Worm (Caenorhabditis elegans): ENCODE data around the gene F01G4.6.

The F01G4.6 gene

DNA sequence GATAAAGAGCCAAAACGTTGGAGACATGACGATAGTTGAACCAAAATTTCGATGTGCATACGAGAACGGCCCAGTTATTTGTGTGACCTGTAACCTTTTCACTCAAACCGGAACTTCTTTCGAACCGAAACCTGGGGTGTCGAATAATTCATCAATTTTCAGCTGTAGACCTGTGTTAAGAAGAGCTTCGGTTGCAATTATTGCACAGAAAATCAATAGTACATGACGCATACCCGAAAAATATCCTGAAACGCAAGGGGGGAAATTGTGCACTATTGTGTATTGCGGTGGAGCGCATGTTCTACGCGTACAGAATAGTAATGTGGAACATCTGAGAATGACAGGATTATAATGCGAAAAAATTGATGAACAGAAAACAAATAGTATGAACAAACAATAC is 39.5 kb downstream of the F01G4.6 start, which contains the start of gene pigk-1:
Gene pigk-1 (minus strand): TSS at position 248 of the 400 bp plus-strand sequence.
- TF ChIP-seq F13C5.2 (tag; optimal IDR thresholded peaks at IDR 0.05): no peak
- TF ChIP-seq ceh-13 (GFP tag; optimal IDR thresholded peaks at IDR 0.05): no peak
- no peak for TF ChIP-seq scrt-1 (GFP tag; IDR thresholded peaks at IDR 0.05)
- no peak for TF ChIP-seq pes-1 (GFP tag; IDR thresholded peaks at IDR 0.05)
- TF ChIP-seq flt-1 (GFP tag; IDR thresholded peaks at IDR 0.05): no peak
- no peak for TF ChIP-seq B0310.2 (tag; optimal IDR thresholded peaks at IDR 0.05)
- no peak for TF ChIP-seq hnd-1 (tag; optimal IDR thresholded peaks at IDR 0.05)
- no peak for TF ChIP-seq hmg-4 (GFP tag; optimal IDR thresholded peaks at IDR 0.05)
- no peak for TF ChIP-seq aly-1 (tag; optimal IDR thresholded peaks at IDR 0.05)
- TF ChIP-seq tbx-37 (GFP tag; conservative IDR thresholded peaks at IDR 0.05): no peak
- no peak for TF ChIP-seq sea-1 (GFP tag; conservative IDR thresholded peaks at IDR 0.05)
- no peak for TF ChIP-seq tra-4 (tag; optimal IDR thresholded peaks at IDR 0.05)
- no peak for TF ChIP-seq tbx-11 (GFP tag; IDR thresholded peaks at IDR 0.05)
- TF ChIP-seq ceh-36 (tag; optimal IDR thresholded peaks at IDR 0.05): no peak
- no peak for TF ChIP-seq hmbx-1 (tag; optimal IDR thresholded peaks at IDR 0.05)
- TF ChIP-seq ets-7 (tag; optimal IDR thresholded peaks at IDR 0.05): no peak
- TF ChIP-seq ama-1 (optimal IDR thresholded peaks at IDR 0.05): no peak

ce11 chrIV:11105724-11106123 is 43.6 kb downstream of the F01G4.6 start, which contains the start of gene srlf-24:
TSS of gene srlf-24 (minus strand) at chrIV:11105824.
- no peak for TF ChIP-seq F13C5.2 (tag; optimal IDR thresholded peaks at IDR 0.05)
- no peak for TF ChIP-seq ceh-13 (GFP tag; optimal IDR thresholded peaks at IDR 0.05)
- TF ChIP-seq hmg-4 (GFP tag; optimal IDR thresholded peaks at IDR 0.05): no peak
- no peak for TF ChIP-seq ceh-36 (tag; optimal IDR thresholded peaks at IDR 0.05)
- TF ChIP-seq tra-4 (tag; optimal IDR thresholded peaks at IDR 0.05): no peak
- TF ChIP-seq B0310.2 (tag; optimal IDR thresholded peaks at IDR 0.05): no peak
- TF ChIP-seq ets-7 (tag; optimal IDR thresholded peaks at IDR 0.05): no peak
- no peak for TF ChIP-seq sea-1 (GFP tag; conservative IDR thresholded peaks at IDR 0.05)
- no peak for TF ChIP-seq pes-1 (GFP tag; IDR thresholded peaks at IDR 0.05)
- TF ChIP-seq aly-1 (tag; optimal IDR thresholded peaks at IDR 0.05): no peak
- no peak for TF ChIP-seq tbx-11 (GFP tag; IDR thresholded peaks at IDR 0.05)

DNA sequence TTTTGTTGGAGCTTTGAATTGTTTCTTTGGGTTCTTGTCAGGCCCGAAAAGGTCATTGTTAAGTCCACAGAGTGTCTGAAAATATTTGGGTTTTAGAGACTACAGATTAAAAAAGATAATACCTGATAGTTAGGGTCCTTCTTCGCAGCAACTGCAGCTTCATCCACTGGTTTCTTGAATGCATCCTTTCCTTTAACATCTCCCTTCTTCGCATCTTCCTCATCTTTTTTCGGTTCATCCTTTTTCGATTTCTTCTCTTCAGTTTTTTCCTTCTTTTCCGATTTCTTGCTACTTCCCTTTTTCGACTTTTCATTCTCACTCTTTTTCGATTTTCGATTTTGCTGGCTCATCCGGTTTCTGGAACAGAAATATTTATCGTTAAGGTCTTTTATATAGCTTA is 45.8 kb downstream of the F01G4.6 start:
- no peak for TF ChIP-seq tbx-37 (GFP tag; conservative IDR thresholded peaks at IDR 0.05)
- no peak for TF ChIP-seq tra-4 (tag; optimal IDR thresholded peaks at IDR 0.05)
- TF ChIP-seq sea-1 (GFP tag; conservative IDR thresholded peaks at IDR 0.05): no peak
- TF ChIP-seq aly-1 (tag; optimal IDR thresholded peaks at IDR 0.05): no peak
- TF ChIP-seq flt-1 (GFP tag; IDR thresholded peaks at IDR 0.05): no peak
- TF ChIP-seq ceh-36 (tag; optimal IDR thresholded peaks at IDR 0.05): no peak
- TF ChIP-seq pes-1 (GFP tag; IDR thresholded peaks at IDR 0.05): no peak
- no peak for TF ChIP-seq ceh-13 (GFP tag; optimal IDR thresholded peaks at IDR 0.05)
- TF ChIP-seq hmbx-1 (tag; optimal IDR thresholded peaks at IDR 0.05): no peak
- TF ChIP-seq B0310.2 (tag; optimal IDR thresholded peaks at IDR 0.05): no peak
- no peak for TF ChIP-seq ets-7 (tag; optimal IDR thresholded peaks at IDR 0.05)

DNA sequence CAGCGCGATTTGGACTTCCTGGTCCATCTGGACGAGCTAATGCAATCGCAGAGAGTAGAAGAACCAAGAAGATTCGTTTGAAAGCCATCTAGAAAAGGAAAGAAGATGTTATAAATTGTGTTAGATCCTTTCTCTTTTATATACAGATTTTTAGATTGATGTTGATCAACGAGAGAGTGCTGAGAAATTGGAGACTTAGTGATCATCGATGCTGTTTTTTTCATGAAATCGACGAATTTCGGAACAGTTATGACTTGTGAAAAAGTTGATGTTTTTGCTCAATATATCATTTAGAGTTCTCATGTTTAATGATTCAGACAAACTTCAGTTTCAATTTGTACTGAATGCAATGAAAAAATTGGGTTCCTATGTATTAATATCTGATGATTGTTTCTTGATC is 46.7 kb downstream of the F01G4.6 start, which contains the start of gene srlf-17:
Gene srlf-17 (minus strand): TSS at position 101 of the 400 bp plus-strand sequence.
- TF ChIP-seq tbx-37 (GFP tag; conservative IDR thresholded peaks at IDR 0.05) (no peak), hmg-4 (GFP tag; optimal IDR thresholded peaks at IDR 0.05) (no peak), tra-4 (tag; optimal IDR thresholded peaks at IDR 0.05) (no peak), ets-7 (tag; optimal IDR thresholded peaks at IDR 0.05) (no peak), aly-1 (tag; optimal IDR thresholded peaks at IDR 0.05) (no peak), B0310.2 (tag; optimal IDR thresholded peaks at IDR 0.05) (no peak), tbx-11 (GFP tag; IDR thresholded peaks at IDR 0.05) (no peak), ama-1 (optimal IDR thresholded peaks at IDR 0.05) (no peak), pes-1 (GFP tag; IDR thresholded peaks at IDR 0.05) (no peak), hmbx-1 (tag; optimal IDR thresholded peaks at IDR 0.05) (no peak), sea-1 (GFP tag; conservative IDR thresholded peaks at IDR 0.05) (no peak), hnd-1 (tag; optimal IDR thresholded peaks at IDR 0.05) (no peak), scrt-1 (GFP tag; IDR thresholded peaks at IDR 0.05) (no peak), ceh-36 (tag; optimal IDR thresholded peaks at IDR 0.05) (no peak), ceh-13 (GFP tag; optimal IDR thresholded peaks at IDR 0.05) (no peak), F13C5.2 (tag; optimal IDR thresholded peaks at IDR 0.05) (no peak), flt-1 (GFP tag; IDR thresholded peaks at IDR 0.05) (no peak)

- no peak for TF ChIP-seq flt-1 (GFP tag; IDR thresholded peaks at IDR 0.05)
- TF ChIP-seq scrt-1 (GFP tag; IDR thresholded peaks at IDR 0.05): no peak
- no peak for TF ChIP-seq ceh-13 (GFP tag; optimal IDR thresholded peaks at IDR 0.05)
- TF ChIP-seq tbx-37 (GFP tag; conservative IDR thresholded peaks at IDR 0.05): no peak
- no peak for TF ChIP-seq aly-1 (tag; optimal IDR thresholded peaks at IDR 0.05)
- no peak for TF ChIP-seq hmg-4 (GFP tag; optimal IDR thresholded peaks at IDR 0.05)
- no peak for TF ChIP-seq ama-1 (optimal IDR thresholded peaks at IDR 0.05)
- no peak for TF ChIP-seq pes-1 (GFP tag; IDR thresholded peaks at IDR 0.05)
- no peak for TF ChIP-seq hmbx-1 (tag; optimal IDR thresholded peaks at IDR 0.05)
- TF ChIP-seq sea-1 (GFP tag; conservative IDR thresholded peaks at IDR 0.05): no peak
- TF ChIP-seq F13C5.2 (tag; optimal IDR thresholded peaks at IDR 0.05): no peak
- TF ChIP-seq hnd-1 (tag; optimal IDR thresholded peaks at IDR 0.05): no peak
- TF ChIP-seq tbx-11 (GFP tag; IDR thresholded peaks at IDR 0.05): no peak
Measured at ce11 chrIV:11101383-11101782, 47.9 kb downstream of the F01G4.6 start, which contains the start of gene srlf-18. TSS of gene srlf-18 (minus strand) at chrIV:11101483.

DNA sequence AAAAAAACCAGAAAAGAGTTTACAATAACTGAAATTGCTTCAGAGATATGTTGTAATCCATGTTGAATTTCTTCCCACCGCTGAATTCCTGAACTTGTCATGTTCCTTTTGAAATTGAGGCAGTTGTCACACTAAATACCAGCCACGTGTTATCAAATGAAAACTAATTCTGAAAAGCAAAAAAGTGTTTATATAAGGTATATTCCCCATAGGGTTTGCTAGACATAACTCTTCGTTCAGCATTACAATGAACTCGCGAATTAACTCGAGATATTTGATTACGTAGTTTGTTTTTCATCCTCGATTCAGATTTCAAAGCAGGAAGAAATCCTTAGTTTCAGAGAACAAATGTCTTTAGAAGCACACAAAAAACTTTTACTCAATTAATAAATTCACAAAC is 49.0 kb downstream of the F01G4.6 start, which contains the start of gene str-3:
Gene str-3 (minus strand): TSS at position 101 of the 400 bp plus-strand sequence.
- TF ChIP-seq tbx-11 (GFP tag; IDR thresholded peaks at IDR 0.05) (no peak), scrt-1 (GFP tag; IDR thresholded peaks at IDR 0.05) (no peak), flt-1 (GFP tag; IDR thresholded peaks at IDR 0.05) (no peak), pes-1 (GFP tag; IDR thresholded peaks at IDR 0.05) (no peak), tbx-37 (GFP tag; conservative IDR thresholded peaks at IDR 0.05) (no peak), hmbx-1 (tag; optimal IDR thresholded peaks at IDR 0.05) (no peak), ceh-13 (GFP tag; optimal IDR thresholded peaks at IDR 0.05) (no peak), ets-7 (tag; optimal IDR thresholded peaks at IDR 0.05) (no peak), hmg-4 (GFP tag; optimal IDR thresholded peaks at IDR 0.05) (no peak), ama-1 (optimal IDR thresholded peaks at IDR 0.05) (no peak), aly-1 (tag; optimal IDR thresholded peaks at IDR 0.05) (no peak), B0310.2 (tag; optimal IDR thresholded peaks at IDR 0.05) (no peak), ceh-36 (tag; optimal IDR thresholded peaks at IDR 0.05) (no peak), F13C5.2 (tag; optimal IDR thresholded peaks at IDR 0.05) (no peak)

ce11 chrIV:11097795-11098194 is 51.5 kb downstream of the F01G4.6 start, which contains the start of gene M7.12:
TSS of gene M7.12 (minus strand) at chrIV:11097982.
- TF ChIP-seq ceh-13 (GFP tag; optimal IDR thresholded peaks at IDR 0.05): no peak
- no peak for TF ChIP-seq pes-1 (GFP tag; IDR thresholded peaks at IDR 0.05)
- TF ChIP-seq F13C5.2 (tag; optimal IDR thresholded peaks at IDR 0.05): no peak
- no peak for TF ChIP-seq ama-1 (optimal IDR thresholded peaks at IDR 0.05)
- no peak for TF ChIP-seq sea-1 (GFP tag; conservative IDR thresholded peaks at IDR 0.05)
- no peak for TF ChIP-seq B0310.2 (tag; optimal IDR thresholded peaks at IDR 0.05)
- no peak for TF ChIP-seq scrt-1 (GFP tag; IDR thresholded peaks at IDR 0.05)

All from whole organism, early embryonic.